Fruit fly (Drosophila melanogaster) whole organism, embryonic: Measurements from ENCODE around the gene Sf3b3.

Source experiments
- Bdp1 ChIP-seq: fragments of 200-800 bp; sonication (Bioruptor generic); optimal IDR thresholded peaks from 3 replicates; lab custom pipeline; 2016; ENCODE audit warnings: missing biosample characterization, missing genetic modification characterization
- Blimp-1 ChIP-seq: fragments of 200-800 bp; sonication (Bioruptor generic); optimal IDR thresholded peaks from 3 replicates; lab custom pipeline; 2018; ENCODE audit warnings: missing biosample characterization, missing genetic modification characterization, mild to moderate bottlenecking, moderate library complexity, missing genetic modification reagents
- CG10431 ChIP-seq: fragments of 200-800 bp; sonication (Bioruptor generic); optimal IDR thresholded peaks from 3 replicates; lab custom pipeline; 2018; ENCODE audit warnings: missing biosample characterization, mild to moderate bottlenecking, missing genetic modification characterization
- CG11504 ChIP-seq: fragments of 200-800 bp; sonication (Bioruptor generic); optimal IDR thresholded peaks from 3 replicates; lab custom pipeline; 2019; ENCODE audit warnings: missing biosample characterization, mild to moderate bottlenecking, missing genetic modification characterization, moderate library complexity
- CG1233 ChIP-seq: fragments of 200-800 bp; sonication (Bioruptor generic); optimal IDR thresholded peaks from 4 replicates; lab custom pipeline; 2018; ENCODE audit warnings: missing biosample characterization, mild to moderate bottlenecking, missing genetic modification characterization
- CG12391 ChIP-seq: fragments of 200-800 bp; sonication (Bioruptor generic); optimal IDR thresholded peaks from 3 replicates; lab custom pipeline; 2018; ENCODE audit warnings: missing biosample characterization, mild to moderate bottlenecking, missing genetic modification characterization, moderate library complexity
- CG12659 ChIP-seq: fragments of 200-800 bp; sonication (Bioruptor generic); optimal IDR thresholded peaks from 3 replicates; lab custom pipeline; 2017; ENCODE audit warnings: mild to moderate bottlenecking, missing biosample characterization, missing genetic modification reagents, missing genetic modification characterization
- CG12769 ChIP-seq: fragments of 200-800 bp; sonication (Bioruptor generic); optimal IDR thresholded peaks from 2 replicates; lab custom pipeline; 2019; ENCODE audit warnings: missing biosample characterization, mild to moderate bottlenecking, missing genetic modification characterization, moderate library complexity
- CG15269 ChIP-seq: fragments of 200-800 bp; sonication (Bioruptor generic); optimal IDR thresholded peaks from 2 replicates; lab custom pipeline; 2018; ENCODE audit warnings: missing biosample characterization, mild to moderate bottlenecking, missing genetic modification characterization, moderate library complexity
- CG15479 ChIP-seq: fragments of 200-800 bp; sonication (Bioruptor generic); optimal IDR thresholded peaks from 3 replicates; lab custom pipeline; 2019; ENCODE audit warnings: missing biosample characterization, mild to moderate bottlenecking, missing genetic modification characterization, moderate library complexity
- CG17359 ChIP-seq: fragments of 200-800 bp; sonication (Bioruptor generic); optimal IDR thresholded peaks from 3 replicates; lab custom pipeline; 2018; ENCODE audit warnings: missing biosample characterization, mild to moderate bottlenecking, missing genetic modification characterization, moderate library complexity
- CG17361 ChIP-seq: fragments of 200-800 bp; sonication (Bioruptor generic); IDR thresholded peaks from 3 replicates; pipeline ENCODE4 v1.3.6; 2022; ENCODE audit warnings: missing biosample characterization, missing genetic modification characterization
- CG17568 ChIP-seq: fragments of 200-800 bp; sonication (Bioruptor generic); optimal IDR thresholded peaks from 2 replicates; lab custom pipeline; 2018; ENCODE audit warnings: missing biosample characterization, mild to moderate bottlenecking, missing genetic modification characterization, moderate library complexity
- CG2199 ChIP-seq: fragments of 200-800 bp; sonication (Bioruptor generic); IDR thresholded peaks from 3 replicates; pipeline ENCODE4 v1.3.6; 2022; ENCODE audit warnings: missing biosample characterization, missing genetic modification characterization
- CG42726 ChIP-seq: fragments of 200-800 bp; sonication (Bioruptor generic); IDR thresholded peaks from 2 replicates; pipeline ENCODE4 v1.3.6; 2022; ENCODE audit warnings: missing biosample characterization, missing genetic modification characterization; ENCODE audit not compliant: partially characterized antibody
- CG5953 ChIP-seq: fragments of 200-800 bp; sonication (Bioruptor generic); IDR thresholded peaks from 2 replicates; pipeline ENCODE4 v1.3.6; 2022; ENCODE audit warnings: missing biosample characterization, missing genetic modification characterization
- CG9727 ChIP-seq: fragments of 200-800 bp; sonication (Bioruptor generic); optimal IDR thresholded peaks from 3 replicates; lab custom pipeline; 2017; ENCODE audit warnings: missing biosample characterization, mild to moderate bottlenecking, missing genetic modification characterization
- CTCF ChIP-seq: fragments of 200-800 bp; sonication (Bioruptor generic); optimal IDR thresholded peaks from 2 replicates; lab custom pipeline; 2017; ENCODE audit warnings: missing biosample characterization, mild to moderate bottlenecking, missing genetic modification characterization, moderate library complexity
- Doc3 ChIP-seq: fragments of 200-800 bp; sonication (Bioruptor generic); IDR thresholded peaks from 3 replicates; pipeline ENCODE4 v1.3.6; 2022; ENCODE audit warnings: missing biosample characterization, missing genetic modification characterization; ENCODE audit not compliant: partially characterized antibody
- Ets65A ChIP-seq: fragments of 200-800 bp; sonication (Bioruptor generic); peaks from one replicate; lab custom pipeline; 2016; ENCODE audit warnings: missing biosample characterization, missing genetic modification characterization
- H2.0 ChIP-seq: fragments of 200-800 bp; sonication (Bioruptor generic); IDR thresholded peaks from 2 replicates; pipeline ENCODE4 v1.3.6; 2022; ENCODE audit warnings: missing biosample characterization, missing genetic modification characterization
- NC2β ChIP-seq: fragments of 200-800 bp; sonication (Bioruptor generic); optimal IDR thresholded peaks from 2 replicates; lab custom pipeline; 2016; ENCODE audit warnings: missing biosample characterization, missing genetic modification characterization
- Nf-YC ChIP-seq: fragments of 200-800 bp; optimal IDR thresholded peaks from 3 replicates; lab custom pipeline; 2019; ENCODE audit warnings: missing biosample characterization, mild to moderate bottlenecking, missing genetic modification characterization, moderate library complexity
- Oaz ChIP-seq: fragments of 200-800 bp; sonication (Bioruptor generic); IDR thresholded peaks from 2 replicates; pipeline ENCODE4 v1.3.6; 2022; ENCODE audit warnings: missing biosample characterization, missing genetic modification characterization
- Optix ChIP-seq: fragments of 200-800 bp; sonication (Bioruptor generic); IDR thresholded peaks from 3 replicates; pipeline ENCODE4 v1.3.6; 2022; ENCODE audit warnings: missing biosample characterization, missing genetic modification characterization
- Ravus ChIP-seq: fragments of 200-800 bp; sonication (Bioruptor generic); IDR thresholded peaks from 2 replicates; pipeline ENCODE4 v1.3.6; 2022; ENCODE audit warnings: missing biosample characterization, missing genetic modification characterization
- Six4 ChIP-seq: fragments of 200-800 bp; sonication (Bioruptor generic); optimal IDR thresholded peaks from 2 replicates; lab custom pipeline; 2016; ENCODE audit warnings: missing biosample characterization, missing genetic modification characterization
- Sox100B ChIP-seq: fragments of 200-800 bp; sonication (Bioruptor generic); optimal IDR thresholded peaks from 3 replicates; lab custom pipeline; 2018; ENCODE audit warnings: missing biosample characterization, mild to moderate bottlenecking, missing genetic modification characterization
- Sox102F ChIP-seq: fragments of 200-800 bp; sonication (Bioruptor generic); optimal IDR thresholded peaks from 2 replicates; lab custom pipeline; 2018; ENCODE audit warnings: missing biosample characterization, mild to moderate bottlenecking, missing genetic modification characterization, moderate library complexity
- Taf1 ChIP-seq: fragments of 200-800 bp; sonication (Bioruptor generic); IDR thresholded peaks from 2 replicates; pipeline ENCODE4 v1.3.6; 2022; ENCODE audit warnings: missing biosample characterization, missing genetic modification characterization
- Xrp1 ChIP-seq: fragments of 200-800 bp; sonication (Bioruptor generic); IDR thresholded peaks from 2 replicates; pipeline ENCODE4 v1.3.6; 2022; ENCODE audit warnings: missing biosample characterization, missing genetic modification characterization
- aop ChIP-seq: fragments of 200-800 bp; sonication (Bioruptor generic); IDR thresholded peaks from 2 replicates; pipeline ENCODE4 v1.3.6; 2022; ENCODE audit warnings: missing biosample characterization, missing genetic modification characterization
- ato ChIP-seq: fragments of 200-800 bp; sonication (Bioruptor generic); IDR thresholded peaks from 2 replicates; pipeline ENCODE4 v1.3.6; 2022; ENCODE audit warnings: missing biosample characterization, missing genetic modification characterization; ENCODE audit not compliant: partially characterized antibody
- cato ChIP-seq: fragments of 200-800 bp; sonication (Bioruptor generic); optimal IDR thresholded peaks from 2 replicates; lab custom pipeline; 2016; ENCODE audit warnings: missing biosample characterization, missing genetic modification characterization, borderline replicate concordance
- eve ChIP-seq, 2 experiments: fragments of >200 bp; optimal IDR thresholded peaks; 2 replicates each; lab custom pipeline; 2017; ENCODE audit warnings: missing biosample characterization in 2 of 2, missing genetic modification characterization in 2 of 2
- gcm2 ChIP-seq: fragments of 200-800 bp; sonication (Bioruptor generic); optimal IDR thresholded peaks from 2 replicates; lab custom pipeline; 2016; ENCODE audit warnings: missing biosample characterization, missing genetic modification characterization
- gem ChIP-seq: fragments of 200-800 bp; sonication (Bioruptor generic); optimal IDR thresholded peaks from 2 replicates; lab custom pipeline; 2019; ENCODE audit warnings: missing biosample characterization, mild to moderate bottlenecking, missing genetic modification characterization, moderate library complexity
- grau ChIP-seq: fragments of 200-800 bp; optimal IDR thresholded peaks from 3 replicates; lab custom pipeline; 2019; ENCODE audit warnings: missing biosample characterization, mild to moderate bottlenecking, missing genetic modification characterization, moderate library complexity
- jigr1 ChIP-seq: fragments of 200-800 bp; sonication (Bioruptor generic); IDR thresholded peaks from 3 replicates; pipeline ENCODE4 v1.3.6; 2022; ENCODE audit warnings: missing biosample characterization, missing genetic modification characterization
- nerfin-2 ChIP-seq: fragments of 200-800 bp; sonication (Bioruptor generic); IDR thresholded peaks from 2 replicates; pipeline ENCODE4 v1.3.6; 2022; ENCODE audit warnings: missing biosample characterization, missing genetic modification characterization; ENCODE audit not compliant: partially characterized antibody
- nmo ChIP-seq: fragments of 200-800 bp; sonication (Bioruptor generic); optimal IDR thresholded peaks from 2 replicates; lab custom pipeline; 2018; ENCODE audit warnings: missing biosample characterization, mild to moderate bottlenecking, missing genetic modification characterization, moderate library complexity
- pan ChIP-seq, 4 experiments: fragments of >200 bp in 3 of 4; fragments of 200-800 bp in 1 of 4; sonication (Bioruptor generic) in 1 of 4; optimal IDR thresholded peaks in 3 of 4; IDR thresholded peaks in 1 of 4; 2 replicates each; pipeline versions ENCODE4 v1.3.6 to Lab custom; 2017 to 2022; ENCODE audit warnings: missing biosample characterization in 2 of 4, missing genetic modification characterization in 2 of 4, mixed read lengths in 1 of 4
- prd ChIP-seq, 3 experiments: fragments of >200 bp in 2 of 3; fragments of 200-800 bp in 1 of 3; sonication (Bioruptor generic) in 1 of 3; optimal IDR thresholded peaks in 2 of 3; IDR thresholded peaks in 1 of 3; 2 replicates in 2 of 3; 3 replicates in 1 of 3; pipeline versions ENCODE4 v1.3.6 to Lab custom; 2017 to 2022; ENCODE audit warnings: missing biosample characterization in 1 of 3, missing genetic modification characterization in 1 of 3
- pzg ChIP-seq: fragments of 200-800 bp; sonication (Bioruptor generic); optimal IDR thresholded peaks from 3 replicates; lab custom pipeline; 2018; ENCODE audit warnings: missing biosample characterization, mild to moderate bottlenecking, missing genetic modification characterization, moderate library complexity
- sens ChIP-seq: fragments of 200-800 bp; sonication (Bioruptor generic); peaks from one replicate; lab custom pipeline; 2016; ENCODE audit warnings: missing biosample characterization, missing genetic modification characterization
- so ChIP-seq: fragments of 200-800 bp; sonication (Bioruptor generic); IDR thresholded peaks from 3 replicates; pipeline ENCODE4 v1.3.6; 2022; ENCODE audit warnings: missing biosample characterization, missing genetic modification characterization
- tgo ChIP-seq: fragments of 200-800 bp; sonication (Bioruptor generic); IDR thresholded peaks from 3 replicates; pipeline ENCODE4 v1.3.6; 2022; ENCODE audit warnings: missing biosample characterization, missing genetic modification characterization
- usp ChIP-seq: fragments of >200 bp; optimal IDR thresholded peaks from 2 replicates; lab custom pipeline; 2017; ENCODE audit warnings: missing biosample characterization, missing genetic modification characterization

Gene Sf3b3

dm6 chr3L:793733-794320 is 39.4 kb downstream of the Sf3b3 start (continued):
- no peak for TF ChIP-seq prd (optimal IDR thresholded peaks at IDR 0.05; lab: Kevin White, UChicago)
- peak; percentile 8; the same call in 1 of the 3 replicates for TF ChIP-seq prd (GFP tag; IDR thresholded peaks at IDR 0.05; lab: Robert Waterston, UW)
- TF ChIP-seq Bdp1 (GFP tag; lab: Kevin White, UChicago), result no peak
- no peak for TF ChIP-seq ato (GFP tag; lab: Robert Waterston, UW)
- peak; percentile 13 for TF ChIP-seq Ets65A (GFP tag; lab: Kevin White, UChicago)
- peak in 1 of 2 experiments; percentile 56 for TF ChIP-seq eve (GFP tag; optimal IDR thresholded peaks at IDR 0.05; lab: Kevin White, UChicago)
- TF ChIP-seq usp (GFP tag; lab: Kevin White, UChicago), result no peak
- 0 out of 2 replicates have a peak, but pooled peaks have one; percentile 14 for TF ChIP-seq nerfin-2
- 0 out of 2 replicates have a peak, but pooled peaks have one; percentile 33 for TF ChIP-seq Xrp1
- TF ChIP-seq Oaz (GFP tag; lab: Robert Waterston, UW), result 0 out of 2 replicates have a peak, but pooled peaks have one; percentile 15
- TF ChIP-seq Six4 (GFP tag; lab: Kevin White, UChicago), result no peak
- peak; percentile 89 for TF ChIP-seq sens (GFP tag; lab: Kevin White, UChicago)
- TF ChIP-seq grau (tag; lab: Kevin White, UChicago), result no peak
- TF ChIP-seq CG12659 (GFP tag; lab: Kevin White, UChicago), result no peak
- no peak for TF ChIP-seq gcm2 (GFP tag; lab: Kevin White, UChicago)
- TF ChIP-seq Blimp-1, result no peak
- no peak for TF ChIP-seq pzg (GFP tag; lab: Kevin White, UChicago)
- no peak for TF ChIP-seq CTCF (GFP tag; lab: Kevin White, UChicago)
- peak; percentile 35; the same call in 1 of the 3 replicates for TF ChIP-seq CG17361 (GFP tag; lab: Robert Waterston, UW)
- TF ChIP-seq Sox100B (GFP tag; lab: Kevin White, UChicago), result peak; percentile 0
- no peak for TF ChIP-seq Ravus (GFP tag; lab: Robert Waterston, UW)
- no peak for TF ChIP-seq Nf-YC (tag; lab: Kevin White, UChicago)
- TF ChIP-seq CG5953 (GFP tag; lab: Robert Waterston, UW), result no peak
- TF ChIP-seq aop (GFP tag; lab: Robert Waterston, UW), result no peak
- peak; percentile 11 for TF ChIP-seq CG17359 (tag; lab: Kevin White, UChicago)
- TF ChIP-seq tgo (GFP tag; lab: Robert Waterston, UW), result no peak
- peak; percentile 23 for TF ChIP-seq CG15269 (tag; lab: Kevin White, UChicago)
- peak; percentile 39 for TF ChIP-seq gem
- peak; percentile 51 for TF ChIP-seq CG15479 (GFP tag; lab: Kevin White, UChicago)
- TF ChIP-seq CG12769, result peak; percentile 13
- no peak for TF ChIP-seq Doc3 (GFP tag; lab: Robert Waterston, UW)
- no peak for TF ChIP-seq jigr1 (GFP tag; lab: Robert Waterston, UW)
- TF ChIP-seq CG12391, result peak; percentile 2
- TF ChIP-seq so (GFP tag; lab: Robert Waterston, UW), result 0 out of 3 replicates have a peak, but pooled peaks have one; percentile 28
- no peak for TF ChIP-seq pan (optimal IDR thresholded peaks at IDR 0.05; lab: Kevin White, UChicago)
- TF ChIP-seq pan (GFP tag; optimal IDR thresholded peaks at IDR 0.05 in 1 of 2, IDR thresholded peaks at IDR 0.05 in 1 of 2), result no peak
- TF ChIP-seq cato (GFP tag; lab: Kevin White, UChicago), result no peak
- peak; percentile 18 for TF ChIP-seq CG11504 (tag; lab: Kevin White, UChicago)

- TF ChIP-seq Taf1 (GFP tag; lab: Robert Waterston, UW), result 0 out of 2 replicates have a peak, but pooled peaks have one; percentile 22
- peak; percentile 60 for TF ChIP-seq CG17568 (GFP tag; lab: Kevin White, UChicago)
- TF ChIP-seq nmo (GFP tag; lab: Kevin White, UChicago), result peak; percentile 13
- TF ChIP-seq Sox102F (GFP tag; lab: Kevin White, UChicago), result peak; percentile 75
- no peak for TF ChIP-seq CG42726 (GFP tag; lab: Robert Waterston, UW)
- TF ChIP-seq CG9727, result peak; percentile 63
- TF ChIP-seq CG2199 (GFP tag; lab: Robert Waterston, UW), result peak; percentile 40; the same call in 1 of the 3 replicates
- TF ChIP-seq CG10431, result peak; percentile 47
- peak; percentile 44 for TF ChIP-seq CG1233 (GFP tag; lab: Kevin White, UChicago)
- TF ChIP-seq H2.0, result peak; percentile 21; the same call in 1 of the 2 replicates
- TF ChIP-seq NC2β (GFP tag; lab: Kevin White, UChicago), result peak; percentile 41
- TF ChIP-seq Optix, result peak; percentile 57; the same call in 2 of the 3 replicates
These were observed 41.8 kb downstream of the Sf3b3 start for dm6 chr3L:791251-791991.
